Fruit fly (Drosophila melanogaster) whole organism, embryonic: ENCODE measurements around the gene CG14395.

Experiments
- Atf3 ChIP-seq: fragments of 200-800 bp; sonication (Bioruptor generic); optimal IDR thresholded peaks from 3 replicates; lab custom pipeline; 2016; ENCODE audit warnings: missing biosample characterization, missing genetic modification characterization
- Bdp1 ChIP-seq: fragments of 200-800 bp; sonication (Bioruptor generic); optimal IDR thresholded peaks from 3 replicates; lab custom pipeline; 2016; ENCODE audit warnings: missing biosample characterization, missing genetic modification characterization
- CG10267 ChIP-seq: fragments of 200-800 bp; sonication (Bioruptor generic); optimal IDR thresholded peaks from 2 replicates; lab custom pipeline; 2018; ENCODE audit warnings: missing biosample characterization, mild to moderate bottlenecking, missing genetic modification characterization, moderate library complexity
- CG10321 ChIP-seq: fragments of 200-800 bp; sonication (Bioruptor generic); IDR thresholded peaks from 2 replicates; pipeline ENCODE4 v1.3.6; 2022; ENCODE audit warnings: missing biosample characterization, missing genetic modification characterization
- CG12071 ChIP-seq: fragments of 200-800 bp; sonication (Bioruptor generic); optimal IDR thresholded peaks from 3 replicates; lab custom pipeline; 2018; ENCODE audit warnings: missing biosample characterization, mild to moderate bottlenecking, missing genetic modification characterization
- CG12769 ChIP-seq: fragments of 200-800 bp; sonication (Bioruptor generic); optimal IDR thresholded peaks from 2 replicates; lab custom pipeline; 2019; ENCODE audit warnings: missing biosample characterization, mild to moderate bottlenecking, missing genetic modification characterization, moderate library complexity
- CG15601 ChIP-seq: fragments of 200-800 bp; sonication (Bioruptor generic); optimal IDR thresholded peaks from 3 replicates; lab custom pipeline; 2019; ENCODE audit warnings: missing biosample characterization, mild to moderate bottlenecking, missing genetic modification characterization, moderate library complexity
- CG17385 ChIP-seq: fragments of 200-800 bp; sonication (Bioruptor generic); optimal IDR thresholded peaks from 3 replicates; lab custom pipeline; 2018; ENCODE audit warnings: missing biosample characterization, mild to moderate bottlenecking, missing genetic modification characterization
- CG32767 ChIP-seq: fragments of 200-800 bp; sonication (Bioruptor generic); IDR thresholded peaks from 2 replicates; pipeline ENCODE4 v1.3.6; 2022; ENCODE audit warnings: missing biosample characterization, missing genetic modification characterization
- CG34224 ChIP-seq: fragments of 200-800 bp; sonication (Bioruptor generic); IDR thresholded peaks from 3 replicates; pipeline ENCODE4 v1.3.6; 2022; ENCODE audit warnings: missing biosample characterization, missing genetic modification characterization; ENCODE audit not compliant: partially characterized antibody
- CG3847 ChIP-seq: fragments of 200-800 bp; sonication (Bioruptor generic); IDR thresholded peaks from 2 replicates; pipeline ENCODE4 v1.3.6; 2022; ENCODE audit warnings: missing biosample characterization, missing genetic modification characterization
- CG3995 ChIP-seq: fragments of 200-800 bp; sonication (Bioruptor generic); optimal IDR thresholded peaks from 3 replicates; lab custom pipeline; 2016; ENCODE audit warnings: missing biosample characterization, missing genetic modification characterization
- CG4617 ChIP-seq: fragments of 200-800 bp; sonication (Bioruptor generic); optimal IDR thresholded peaks from 3 replicates; lab custom pipeline; 2016; ENCODE audit warnings: missing biosample characterization, missing genetic modification characterization, borderline replicate concordance
- CG4730 ChIP-seq: fragments of 200-800 bp; sonication (Bioruptor generic); IDR thresholded peaks from 2 replicates; pipeline ENCODE4 v1.3.6; 2022; ENCODE audit warnings: missing biosample characterization, missing genetic modification characterization
- CG5180 ChIP-seq: fragments of 200-800 bp; sonication (Bioruptor generic); optimal IDR thresholded peaks from 3 replicates; lab custom pipeline; 2017; ENCODE audit warnings: missing biosample characterization, missing genetic modification characterization, mild to moderate bottlenecking, moderate library complexity, missing genetic modification reagents
- CG8089 ChIP-seq: fragments of 200-800 bp; sonication (Bioruptor generic); optimal IDR thresholded peaks from 3 replicates; lab custom pipeline; 2016; ENCODE audit warnings: missing biosample characterization, missing genetic modification characterization
- CG8281 ChIP-seq: fragments of 200-800 bp; sonication (Bioruptor generic); optimal IDR thresholded peaks from 2 replicates; lab custom pipeline; 2018; ENCODE audit warnings: missing biosample characterization, mild to moderate bottlenecking, missing genetic modification characterization, moderate library complexity
- CG9215 ChIP-seq: fragments of 200-800 bp; sonication (Bioruptor generic); IDR thresholded peaks from 2 replicates; pipeline ENCODE4 v1.3.6; 2022; ENCODE audit warnings: missing biosample characterization, missing genetic modification characterization
- CTCF ChIP-seq: fragments of 200-800 bp; sonication (Bioruptor generic); optimal IDR thresholded peaks from 2 replicates; lab custom pipeline; 2017; ENCODE audit warnings: missing biosample characterization, mild to moderate bottlenecking, missing genetic modification characterization, moderate library complexity
- Dp ChIP-seq: fragments of 200-800 bp; sonication (Bioruptor generic); optimal IDR thresholded peaks from 2 replicates; lab custom pipeline; 2018; ENCODE audit warnings: missing biosample characterization, mild to moderate bottlenecking, missing genetic modification characterization, moderate library complexity
- Elba2 ChIP-seq: fragments of 200-800 bp; sonication (Bioruptor generic); optimal IDR thresholded peaks from 3 replicates; lab custom pipeline; 2016; ENCODE audit warnings: missing biosample characterization, missing genetic modification characterization
- Gug ChIP-seq: fragments of 200-800 bp; sonication (Bioruptor generic); IDR thresholded peaks from 4 replicates; pipeline ENCODE4 v1.3.6; 2022; ENCODE audit warnings: missing biosample characterization, missing genetic modification characterization
- HmgZ ChIP-seq: fragments of 200-800 bp; sonication (Bioruptor generic); optimal IDR thresholded peaks from 2 replicates; lab custom pipeline; 2018; ENCODE audit warnings: missing biosample characterization, mild to moderate bottlenecking, missing genetic modification characterization
- Lim3 ChIP-seq: fragments of 200-800 bp; sonication (Bioruptor generic); IDR thresholded peaks from 2 replicates; pipeline ENCODE4 v1.3.6; 2022; ENCODE audit warnings: missing biosample characterization, missing genetic modification characterization
- Lpt ChIP-seq: fragments of >200 bp; optimal IDR thresholded peaks from 2 replicates; lab custom pipeline; 2018; ENCODE audit warnings: missing biosample characterization, missing genetic modification characterization
- Mrtf ChIP-seq: fragments of 200-800 bp; sonication (Bioruptor generic); IDR thresholded peaks from 3 replicates; pipeline ENCODE4 v1.3.6; 2022; ENCODE audit warnings: missing biosample characterization, missing genetic modification characterization
- NK7.1 ChIP-seq: fragments of 200-800 bp; sonication (Bioruptor generic); optimal IDR thresholded peaks from 3 replicates; lab custom pipeline; 2016; ENCODE audit warnings: missing biosample characterization, missing genetic modification characterization
- Scr ChIP-seq: fragments of 200-800 bp; sonication (Bioruptor generic); IDR thresholded peaks from 2 replicates; pipeline ENCODE4 v1.3.6; 2022; ENCODE audit warnings: missing biosample characterization, missing genetic modification characterization; ENCODE audit not compliant: partially characterized antibody
- Six4 ChIP-seq: fragments of 200-800 bp; sonication (Bioruptor generic); optimal IDR thresholded peaks from 2 replicates; lab custom pipeline; 2016; ENCODE audit warnings: missing biosample characterization, missing genetic modification characterization
- Spps ChIP-seq: fragments of 200-800 bp; sonication (Bioruptor generic); optimal IDR thresholded peaks from 2 replicates; lab custom pipeline; 2018; ENCODE audit warnings: missing biosample characterization, mild to moderate bottlenecking, missing genetic modification characterization
- TFAM ChIP-seq: fragments of 200-800 bp; sonication (Bioruptor generic); optimal IDR thresholded peaks from 2 replicates; lab custom pipeline; 2017; ENCODE audit warnings: missing biosample characterization, missing genetic modification characterization, inconsistent platforms
- emc ChIP-seq: fragments of 200-800 bp; sonication (Bioruptor generic); optimal IDR thresholded peaks from 2 replicates; lab custom pipeline; 2016; ENCODE audit warnings: missing biosample characterization, missing genetic modification characterization
- grau ChIP-seq: fragments of 200-800 bp; optimal IDR thresholded peaks from 3 replicates; lab custom pipeline; 2019; ENCODE audit warnings: missing biosample characterization, mild to moderate bottlenecking, missing genetic modification characterization, moderate library complexity
- gt ChIP-seq: fragments of 200-800 bp; sonication (Bioruptor generic); IDR thresholded peaks from 2 replicates; pipeline ENCODE4 v1.3.6; 2022; ENCODE audit warnings: missing biosample characterization, missing genetic modification characterization
- her ChIP-seq: fragments of 200-800 bp; sonication (Bioruptor generic); optimal IDR thresholded peaks from 2 replicates; lab custom pipeline; 2016; ENCODE audit warnings: missing biosample characterization, missing genetic modification characterization
- jigr1 ChIP-seq: fragments of 200-800 bp; sonication (Bioruptor generic); IDR thresholded peaks from 3 replicates; pipeline ENCODE4 v1.3.6; 2022; ENCODE audit warnings: missing biosample characterization, missing genetic modification characterization
- kah ChIP-seq: fragments of 200-800 bp; sonication (Bioruptor generic); optimal IDR thresholded peaks from 2 replicates; lab custom pipeline; 2018; ENCODE audit warnings: missing biosample characterization, mild to moderate bottlenecking, missing genetic modification characterization
- kay ChIP-seq: fragments of 200-800 bp; sonication (Bioruptor generic); optimal IDR thresholded peaks from 2 replicates; lab custom pipeline; 2016; ENCODE audit warnings: missing biosample characterization, missing genetic modification characterization
- lola ChIP-seq, 3 experiments: fragments of >200 bp in 2 of 3; fragments of 200-800 bp in 1 of 3; sonication (Bioruptor generic) in 1 of 3; optimal IDR thresholded peaks; 2 replicates each; lab custom pipeline; 2017 to 2019; ENCODE audit warnings: missing biosample characterization in 3 of 3, missing genetic modification characterization in 3 of 3, mild to moderate bottlenecking in 1 of 3, moderate library complexity in 1 of 3
- lov ChIP-seq, 2 experiments: fragments of 200-800 bp in 1 of 2; fragments of >200 bp in 1 of 2; sonication (Bioruptor generic) in 1 of 2; IDR thresholded peaks in 1 of 2; optimal IDR thresholded peaks in 1 of 2; 2 replicates in 1 of 2; 3 replicates in 1 of 2; pipeline versions ENCODE4 v1.3.6 to Lab custom; 2017 to 2022; ENCODE audit warnings: missing biosample characterization in 1 of 2, missing genetic modification characterization in 1 of 2
- mld ChIP-seq: fragments of 200-800 bp; sonication (Bioruptor generic); IDR thresholded peaks from 3 replicates; pipeline ENCODE4 v1.3.6; 2022; ENCODE audit warnings: missing biosample characterization, missing genetic modification characterization; ENCODE audit not compliant: partially characterized antibody
- nerfin-1 ChIP-seq: fragments of 200-800 bp; sonication (Bioruptor generic); optimal IDR thresholded peaks from 3 replicates; lab custom pipeline; 2019; ENCODE audit warnings: missing biosample characterization, mild to moderate bottlenecking, missing genetic modification characterization, moderate library complexity
- otp ChIP-seq: fragments of 200-800 bp; sonication (Bioruptor generic); IDR thresholded peaks from 3 replicates; pipeline ENCODE4, ENCODE4 v1.3.6; 2022; ENCODE audit warnings: missing biosample characterization, missing genetic modification characterization
- pfk ChIP-seq: fragments of 200-800 bp; sonication (Bioruptor generic); optimal IDR thresholded peaks from 2 replicates; lab custom pipeline; 2018; ENCODE audit warnings: missing biosample characterization, mild to moderate bottlenecking, missing genetic modification characterization, moderate library complexity
- repo ChIP-seq: fragments of 200-800 bp; sonication (Bioruptor generic); optimal IDR thresholded peaks from 2 replicates; lab custom pipeline; 2016; ENCODE audit warnings: missing biosample characterization, missing genetic modification characterization
- schlank ChIP-seq: fragments of 200-800 bp; sonication (Bioruptor generic); optimal IDR thresholded peaks from 2 replicates; lab custom pipeline; 2018; ENCODE audit warnings: missing biosample characterization, mild to moderate bottlenecking, missing genetic modification characterization
- sens-2 ChIP-seq: fragments of 200-800 bp; sonication (Bioruptor generic); IDR thresholded peaks from 2 replicates; pipeline ENCODE4 v1.3.6; 2022; ENCODE audit warnings: missing biosample characterization, missing genetic modification characterization
- seq ChIP-seq: fragments of 200-800 bp; sonication (Bioruptor generic); IDR thresholded peaks from 2 replicates; pipeline ENCODE4 v1.3.6; 2022; ENCODE audit warnings: missing biosample characterization, missing genetic modification characterization
- sisA ChIP-seq: fragments of 200-800 bp; sonication (Bioruptor generic); IDR thresholded peaks from 2 replicates; pipeline ENCODE4 v1.3.6; 2022; ENCODE audit warnings: missing biosample characterization, missing genetic modification characterization
- slbo ChIP-seq: fragments of 200-800 bp; sonication (Bioruptor generic); IDR thresholded peaks from 2 replicates; pipeline ENCODE4 v1.3.6; 2022; ENCODE audit warnings: missing biosample characterization, missing genetic modification characterization
- twi ChIP-seq: fragments of 200-800 bp; optimal IDR thresholded peaks from 2 replicates; lab custom pipeline; 2019; ENCODE audit warnings: missing biosample characterization, mild to moderate bottlenecking, missing genetic modification characterization, moderate library complexity
- unc-4 ChIP-seq: fragments of 200-800 bp; sonication (Bioruptor generic); IDR thresholded peaks from 2 replicates; pipeline ENCODE4 v1.3.6; 2022; ENCODE audit warnings: missing biosample characterization, missing genetic modification characterization; ENCODE audit not compliant: partially characterized antibody

The CG14395 gene

dm6 chr3R:12627691-12628148, 34.9 kb upstream of the CG14395 start, which contains the start of the genes Vha55 and Snx3 (continued):
- TF ChIP-seq seq (GFP tag; lab: Robert Waterston, UW) (no peak), mld (GFP tag; lab: Robert Waterston, UW) (no peak), slbo (GFP tag; lab: Robert Waterston, UW) (no peak), sens-2 (GFP tag; lab: Robert Waterston, UW) (no peak), twi (tag; lab: Kevin White, UChicago) (peak; percentile 54), CG8281 (no peak), CG5180 (GFP tag; lab: Kevin White, UChicago) (no peak), sisA (no peak), Dp (GFP tag; lab: Kevin White, UChicago) (peak; percentile 67), CG12071 (GFP tag; lab: Kevin White, UChicago) (peak; percentile 21), Gug (peak; percentile 78), CG10267 (tag; lab: Kevin White, UChicago) (peak; percentile 100), kay (GFP tag; lab: Kevin White, UChicago) (peak; percentile 90), Atf3 (GFP tag; lab: Kevin White, UChicago) (peak; percentile 95), CG10321 (GFP tag; lab: Robert Waterston, UW) (no peak), Elba2 (GFP tag; lab: Kevin White, UChicago) (no peak), grau (tag; lab: Kevin White, UChicago) (peak; percentile 56), nerfin-1 (tag; lab: Kevin White, UChicago) (peak; percentile 95), CG9215 (GFP tag; lab: Robert Waterston, UW) (no peak), CG32767 (no peak), her (GFP tag; lab: Kevin White, UChicago) (peak; percentile 89), Lim3 (GFP tag; lab: Robert Waterston, UW) (no peak), unc-4 (GFP tag; lab: Robert Waterston, UW) (no peak), Mrtf (no peak), HmgZ (tag; lab: Kevin White, UChicago) (peak; percentile 91), jigr1 (GFP tag; lab: Robert Waterston, UW) (no peak), CG12769 (tag; lab: Kevin White, UChicago) (no peak), CG15601 (tag; lab: Kevin White, UChicago) (peak; percentile 80), Spps (tag; lab: Kevin White, UChicago) (peak; percentile 26), kah (GFP tag; lab: Kevin White, UChicago) (no peak), NK7.1 (GFP tag; lab: Kevin White, UChicago) (peak; percentile 77), CG4730 (no peak), gt (no peak), lov (optimal IDR thresholded peaks at IDR 0.05; lab: Kevin White, UChicago) (no peak), lov (GFP tag; IDR thresholded peaks at IDR 0.05; lab: Robert Waterston, UW) (no peak), Bdp1 (GFP tag; lab: Kevin White, UChicago) (peak; percentile 75), CG3847 (GFP tag; lab: Robert Waterston, UW) (no peak), pfk (GFP tag; lab: Kevin White, UChicago) (no peak), CG34224 (GFP tag; lab: Robert Waterston, UW) (no peak), CG17385 (peak; percentile 5), lola (GFP tag; optimal IDR thresholded peaks at IDR 0.05; lab: Kevin White, UChicago) (no peak), Six4 (peak; percentile 20), CG3995 (GFP tag; lab: Kevin White, UChicago) (peak; percentile 44), TFAM (GFP tag; lab: Kevin White, UChicago) (no peak), CTCF (GFP tag; lab: Kevin White, UChicago) (peak; percentile 65), Scr (GFP tag; lab: Robert Waterston, UW) (no peak), Lpt (GFP tag; lab: Kevin White, UChicago) (no peak), CG8089 (GFP tag; lab: Kevin White, UChicago) (peak; percentile 51), CG4617 (peak; percentile 74), otp (GFP tag; lab: Robert Waterston, UW) (no peak), repo (peak; percentile 27), schlank (tag; lab: Kevin White, UChicago) (no peak), emc (GFP tag; lab: Kevin White, UChicago) (peak; percentile 81)
